Fruit fly (Drosophila melanogaster): ENCODE results near the gene Cip4.

Cip4 gene

DNA sequence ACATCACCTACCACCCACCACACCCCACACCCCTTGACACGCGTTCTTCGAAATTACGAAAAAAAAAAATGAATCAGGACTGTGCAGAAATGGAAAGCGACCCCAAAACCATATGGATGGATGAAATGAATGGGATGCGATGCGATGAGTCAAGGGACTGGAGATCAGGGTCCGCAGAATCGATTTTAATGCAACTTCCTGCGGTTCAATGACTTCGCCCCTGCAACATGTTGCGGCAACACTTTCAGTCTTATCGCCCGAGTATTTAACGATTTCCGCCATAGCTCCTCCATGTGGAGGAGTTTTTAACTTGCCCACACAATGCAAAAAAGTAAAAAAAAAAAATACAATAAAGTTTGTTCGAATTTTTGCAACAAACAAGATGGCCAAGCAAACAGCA, 11.3 kb downstream of the Cip4 start:
- TF ChIP-seq Ets98B (GFP tag; IDR thresholded peaks at IDR 0.05) (no peak), CG9948 (tag; optimal IDR thresholded peaks at IDR 0.05) (no peak), EcR (GFP tag; optimal IDR thresholded peaks at IDR 0.05) (peak; percentile 36)

dm6 chr3L:4352009-4352408, 11.9 kb downstream of the Cip4 start:
- peak; percentile 46 for TF ChIP-seq CG13204 (GFP tag; optimal IDR thresholded peaks at IDR 0.05)
- TF ChIP-seq Pif1A (GFP tag; optimal IDR thresholded peaks at IDR 0.05), result no peak
- no peak for TF ChIP-seq CG14655 (GFP tag; optimal IDR thresholded peaks at IDR 0.05)
- peak; percentile 14 for TF ChIP-seq EcR (GFP tag; optimal IDR thresholded peaks at IDR 0.05)

DNA sequence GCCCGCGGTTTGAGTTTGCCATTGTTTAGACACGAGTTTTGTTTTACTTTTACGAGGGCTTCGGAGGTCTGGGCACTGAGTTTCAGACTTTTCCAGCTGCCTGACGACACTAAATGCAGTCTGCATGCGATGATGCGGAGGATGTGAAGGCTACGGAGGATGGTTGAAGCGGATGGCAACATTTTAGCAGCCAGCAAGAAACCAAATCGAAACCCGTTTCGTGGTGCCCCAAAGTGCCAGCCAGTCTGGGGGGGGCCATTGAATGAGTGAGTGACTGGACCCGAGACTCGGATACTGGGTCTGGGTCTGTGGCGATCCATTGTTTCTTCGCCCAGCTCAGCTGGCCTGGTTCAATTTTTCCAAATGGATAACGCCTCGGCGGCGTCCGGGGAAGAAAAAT, 14.6 kb downstream of the Cip4 start:
- no peak for TF ChIP-seq gl (tag; optimal IDR thresholded peaks at IDR 0.05)
- no peak for TF ChIP-seq CG8159 (tag; optimal IDR thresholded peaks at IDR 0.05)
- no peak for TF ChIP-seq CG8301 (tag; optimal IDR thresholded peaks at IDR 0.05)
- no peak for TF ChIP-seq CG32121 (GFP tag; IDR thresholded peaks at IDR 0.05)
- peak; percentile 3 for TF ChIP-seq EcR (GFP tag; optimal IDR thresholded peaks at IDR 0.05)
- no peak for TF ChIP-seq CG4496 (GFP tag; IDR thresholded peaks at IDR 0.05)

DNA sequence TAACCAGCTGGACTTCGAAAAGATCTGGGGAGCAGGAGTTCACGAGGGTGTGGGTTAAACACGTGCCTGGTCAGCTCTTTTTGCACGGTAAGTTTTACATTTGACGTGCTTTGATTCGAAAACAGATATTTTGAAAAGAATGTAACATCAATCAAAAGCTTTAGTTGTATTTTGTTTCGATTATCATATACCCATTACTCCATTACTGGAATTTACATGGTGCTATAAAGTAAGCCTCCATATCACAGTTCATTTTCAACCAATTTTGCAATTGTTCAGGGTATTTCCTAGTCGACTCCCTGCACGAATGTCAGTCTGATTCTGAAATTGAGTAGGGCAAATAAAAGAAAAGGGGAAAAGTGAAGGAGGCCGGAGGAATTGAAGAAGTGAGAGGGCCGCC, 15.1 kb downstream of the Cip4 start:
- TF ChIP-seq CG14655 (GFP tag; optimal IDR thresholded peaks at IDR 0.05), result no peak
- TF ChIP-seq D1 (tag; optimal IDR thresholded peaks at IDR 0.05), result no peak
- no peak for TF ChIP-seq CG32121 (GFP tag; IDR thresholded peaks at IDR 0.05)

- TF ChIP-seq Pif1B (GFP tag; optimal IDR thresholded peaks at IDR 0.05), result no peak
- TF ChIP-seq CG34367 (tag; optimal IDR thresholded peaks at IDR 0.05), result no peak
- TF ChIP-seq CG13204 (GFP tag; optimal IDR thresholded peaks at IDR 0.05), result no peak
- TF ChIP-seq rn (GFP tag; IDR thresholded peaks at IDR 0.05), result no peak
- TF ChIP-seq CG12605 (GFP tag; IDR thresholded peaks at IDR 0.05), result 0 out of 2 replicates have a peak, but pooled peaks have one; percentile 10
- peak; percentile 5 for TF ChIP-seq CG15710 (tag; optimal IDR thresholded peaks at IDR 0.05)
- peak; percentile 64 for TF ChIP-seq fd96Ca (GFP tag; IDR thresholded peaks at IDR 0.05)
- no peak for TF ChIP-seq gl (tag; optimal IDR thresholded peaks at IDR 0.05)
- peak; percentile 42 for TF ChIP-seq CG9948 (tag; optimal IDR thresholded peaks at IDR 0.05)
- peak; percentile 62 for TF ChIP-seq Ets98B (GFP tag; IDR thresholded peaks at IDR 0.05)
- no peak for TF ChIP-seq EcR (GFP tag; optimal IDR thresholded peaks at IDR 0.05)
- no peak for TF ChIP-seq CG10348 (GFP tag; IDR thresholded peaks at IDR 0.05)
- TF ChIP-seq CG17806 (tag; optimal IDR thresholded peaks at IDR 0.05), result peak; percentile 56
- peak; percentile 61 for TF ChIP-seq CG14655 (GFP tag; optimal IDR thresholded peaks at IDR 0.05)
- TF ChIP-seq Pif1A (GFP tag; optimal IDR thresholded peaks at IDR 0.05), result peak; percentile 13
- peak; percentile 42 for TF ChIP-seq CG8159 (tag; optimal IDR thresholded peaks at IDR 0.05)
- TF ChIP-seq CG8301 (tag; optimal IDR thresholded peaks at IDR 0.05), result peak; percentile 49
- no peak for TF ChIP-seq D1 (tag; optimal IDR thresholded peaks at IDR 0.05)
- TF ChIP-seq CG32121 (GFP tag; IDR thresholded peaks at IDR 0.05), result peak; percentile 52
- no peak for TF ChIP-seq Snoo (tag; optimal IDR thresholded peaks at IDR 0.05)
- peak; percentile 44; the same call in 1 of the 3 replicates for TF ChIP-seq CG4496 (GFP tag; IDR thresholded peaks at IDR 0.05)
Observed at dm6 chr3L:4348072-4348471, 15.8 kb downstream of the Cip4 start.

DNA sequence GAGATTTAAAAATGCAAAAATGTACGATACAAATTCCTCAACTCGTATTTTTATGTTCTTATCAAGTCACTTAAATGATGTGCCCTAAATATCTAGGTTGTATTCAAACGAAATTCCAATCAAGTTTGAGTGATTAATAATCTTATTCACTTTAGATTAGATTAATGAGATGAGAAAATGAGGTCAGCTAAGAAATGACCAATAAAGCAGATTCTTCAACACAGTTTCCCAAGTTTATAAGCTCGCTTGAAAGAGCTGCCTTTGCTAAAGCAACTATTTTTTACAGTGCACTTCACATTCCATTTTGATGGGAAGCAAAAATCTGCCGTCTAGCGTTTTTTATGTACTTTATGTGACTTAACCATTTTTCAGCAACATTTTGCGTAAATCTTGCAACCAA, 17.5 kb downstream of the Cip4 start:
- TF ChIP-seq CG15710 (tag; optimal IDR thresholded peaks at IDR 0.05) (peak; percentile 14), CG4496 (GFP tag; IDR thresholded peaks at IDR 0.05) (peak; percentile 66; the same call in 2 of the 3 replicates), Ets98B (GFP tag; IDR thresholded peaks at IDR 0.05) (peak; percentile 57; the same call in 1 of the 2 replicates), CG17806 (tag; optimal IDR thresholded peaks at IDR 0.05) (peak; percentile 62), gl (tag; optimal IDR thresholded peaks at IDR 0.05) (no peak), CG12605 (GFP tag; IDR thresholded peaks at IDR 0.05) (no peak), CG32121 (GFP tag; IDR thresholded peaks at IDR 0.05) (peak; percentile 9; the same call in 1 of the 2 replicates), fd96Ca (GFP tag; IDR thresholded peaks at IDR 0.05) (no peak), CG8159 (tag; optimal IDR thresholded peaks at IDR 0.05) (peak; percentile 47), CG14655 (GFP tag; optimal IDR thresholded peaks at IDR 0.05) (peak; percentile 77), Pif1B (GFP tag; optimal IDR thresholded peaks at IDR 0.05) (peak; percentile 26), EcR (GFP tag; optimal IDR thresholded peaks at IDR 0.05) (no peak), CG13204 (GFP tag; optimal IDR thresholded peaks at IDR 0.05) (no peak), D1 (tag; optimal IDR thresholded peaks at IDR 0.05) (no peak), CG9948 (tag; optimal IDR thresholded peaks at IDR 0.05) (peak; percentile 59), Pif1A (GFP tag; optimal IDR thresholded peaks at IDR 0.05) (peak; percentile 42), CG34367 (tag; optimal IDR thresholded peaks at IDR 0.05) (peak; percentile 30), rn (GFP tag; IDR thresholded peaks at IDR 0.05) (no peak), CG8301 (tag; optimal IDR thresholded peaks at IDR 0.05) (peak; percentile 70), CG10348 (GFP tag; IDR thresholded peaks at IDR 0.05) (no peak)

DNA sequence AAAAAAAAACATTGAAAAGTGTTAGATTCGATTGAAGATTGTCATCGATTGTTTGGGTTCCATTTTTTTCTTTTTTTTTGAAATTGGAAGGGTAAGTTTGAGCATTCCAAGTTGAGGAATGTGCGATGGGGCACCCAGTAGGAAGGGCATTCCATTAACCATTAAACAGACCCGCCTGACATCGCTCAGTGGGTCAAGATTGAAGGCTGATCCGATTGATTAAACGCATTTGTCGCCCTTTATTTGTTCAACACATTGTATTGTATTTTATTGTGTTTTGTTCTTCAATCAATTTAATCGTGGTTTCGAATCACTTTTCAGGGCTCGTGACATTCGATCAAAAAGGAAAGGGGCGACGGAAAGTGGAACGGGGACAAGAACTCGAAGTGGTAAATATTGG, 22.8 kb downstream of the Cip4 start:
- no peak for TF ChIP-seq CG9948 (tag; optimal IDR thresholded peaks at IDR 0.05)
- TF ChIP-seq rn (GFP tag; IDR thresholded peaks at IDR 0.05), result no peak
- TF ChIP-seq CG17806 (tag; optimal IDR thresholded peaks at IDR 0.05), result no peak
- TF ChIP-seq CG32121 (GFP tag; IDR thresholded peaks at IDR 0.05), result no peak
- no peak for TF ChIP-seq fd96Ca (GFP tag; IDR thresholded peaks at IDR 0.05)
- TF ChIP-seq CG10348 (GFP tag; IDR thresholded peaks at IDR 0.05), result no peak
- no peak for TF ChIP-seq Pif1B (GFP tag; optimal IDR thresholded peaks at IDR 0.05)
- TF ChIP-seq CG8159 (tag; optimal IDR thresholded peaks at IDR 0.05), result no peak
- no peak for TF ChIP-seq CG12605 (GFP tag; IDR thresholded peaks at IDR 0.05)
- no peak for TF ChIP-seq CG13204 (GFP tag; optimal IDR thresholded peaks at IDR 0.05)
- no peak for TF ChIP-seq Pif1A (GFP tag; optimal IDR thresholded peaks at IDR 0.05)
- no peak for TF ChIP-seq Ets98B (GFP tag; IDR thresholded peaks at IDR 0.05)
- TF ChIP-seq CG8301 (tag; optimal IDR thresholded peaks at IDR 0.05), result no peak
- no peak for TF ChIP-seq D1 (tag; optimal IDR thresholded peaks at IDR 0.05)

Measured in whole organism, pupa.